Fruit fly (Drosophila melanogaster): ENCODE measurements around the gene CG8997.

The CG8997 gene

DNA sequence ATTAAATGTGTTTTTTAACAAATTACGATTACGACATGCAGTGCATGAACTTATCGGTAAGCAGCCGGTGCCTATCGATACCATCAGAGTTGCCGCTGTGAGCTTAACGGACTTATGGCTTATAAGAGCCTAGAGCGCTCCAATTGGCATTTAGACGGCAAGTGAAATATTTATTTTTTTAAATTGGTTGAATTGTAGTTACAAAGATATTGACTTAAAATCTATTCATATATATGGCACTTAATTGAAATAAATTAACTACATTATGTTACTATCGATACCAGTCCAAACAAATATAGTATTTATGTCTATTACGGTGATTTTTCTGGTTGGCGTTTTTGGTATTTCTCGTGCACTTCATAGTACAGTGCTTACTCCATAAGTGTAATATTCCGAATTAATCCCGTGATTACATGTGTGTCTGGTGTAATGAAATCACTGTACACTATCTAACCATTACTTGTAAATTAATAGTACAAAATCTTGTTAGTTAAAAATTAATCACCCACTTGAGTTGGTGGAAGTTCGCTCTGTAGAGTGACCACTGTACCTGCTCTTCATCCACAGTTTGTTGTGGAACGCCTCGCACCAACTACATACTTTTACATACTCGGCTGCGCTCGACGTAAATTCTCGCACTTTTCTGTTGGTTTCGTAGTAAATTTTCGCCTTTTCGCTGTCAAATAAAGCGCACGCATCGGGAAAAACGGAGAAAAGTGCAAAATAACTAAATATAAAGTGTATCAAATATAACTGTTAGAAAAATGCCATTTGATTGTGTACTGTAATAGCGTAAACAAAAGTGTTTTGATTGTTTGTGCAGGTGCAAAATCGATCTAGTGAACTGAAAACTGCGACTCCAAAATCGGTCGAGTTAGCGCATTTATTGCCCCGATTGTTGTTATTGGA is 9.9 kb downstream of the CG8997 start, which contains the start of the genes mRpS23 and CenG1A (continued):
- TF ChIP-seq corto (GFP tag; optimal IDR thresholded peaks at IDR 0.05): no peak
- TF ChIP-seq da (GFP tag; optimal IDR thresholded peaks at IDR 0.05): peak; percentile 99
- peak; percentile 100 for TF ChIP-seq HmgZ (tag; optimal IDR thresholded peaks at IDR 0.05)
- peak; percentile 100 for TF ChIP-seq CG16863 (GFP tag; optimal IDR thresholded peaks at IDR 0.05)
- TF ChIP-seq zen2 (GFP tag; IDR thresholded peaks at IDR 0.05; ENCODE audit: partially characterized antibody): no peak; the same call in 2 of the 3 replicates
- peak; percentile 99 for TF ChIP-seq Hey (tag; optimal IDR thresholded peaks at IDR 0.05)
- TF ChIP-seq CG30403 (GFP tag; optimal IDR thresholded peaks at IDR 0.05): peak; percentile 100
- peak; percentile 100 for TF ChIP-seq CG12659 (GFP tag; optimal IDR thresholded peaks at IDR 0.05)
- TF ChIP-seq cas (GFP tag; IDR thresholded peaks at IDR 0.05): peak; percentile 100
- TF ChIP-seq lbe (GFP tag; optimal IDR thresholded peaks at IDR 0.05): peak; percentile 99
- TF ChIP-seq ftz-f1 (GFP tag; optimal IDR thresholded peaks at IDR 0.05): peak; percentile 94
- TF ChIP-seq so (GFP tag; IDR thresholded peaks at IDR 0.05): peak; percentile 100
- peak; percentile 73 to 89 for TF ChIP-seq insv (GFP tag; optimal IDR thresholded peaks at IDR 0.05)
- peak; percentile 14 for TF ChIP-seq cg (GFP tag; optimal IDR thresholded peaks at IDR 0.05)
- peak; percentile 100 for TF ChIP-seq CG34422 (GFP tag; IDR thresholded peaks at IDR 0.05)
- TF ChIP-seq CG18619 (GFP tag; optimal IDR thresholded peaks at IDR 0.05): peak; percentile 100
- peak; percentile 100 for TF ChIP-seq CG17829 (tag; optimal IDR thresholded peaks at IDR 0.05)
- peak; percentile 99 for TF ChIP-seq dm (GFP tag; optimal IDR thresholded peaks at IDR 0.05)
- TF ChIP-seq chn (GFP tag; optimal IDR thresholded peaks at IDR 0.05): peak; percentile 100
- TF ChIP-seq CG8290 (GFP tag; optimal IDR thresholded peaks at IDR 0.05): peak; percentile 99
- peak; percentile 98 to 100 for TF ChIP-seq CG8290 (tag; optimal IDR thresholded peaks at IDR 0.05)
- TF ChIP-seq CG3407 (GFP tag; optimal IDR thresholded peaks at IDR 0.05): peak; percentile 99
- TF ChIP-seq aop (GFP tag; IDR thresholded peaks at IDR 0.05): peak; percentile 99
- peak; percentile 100 for TF ChIP-seq H2.0 (GFP tag; IDR thresholded peaks at IDR 0.05)
- TF ChIP-seq Hmx (GFP tag; optimal IDR thresholded peaks at IDR 0.05): peak; percentile 99
- TF ChIP-seq gcm (GFP tag; optimal IDR thresholded peaks at IDR 0.05): peak; percentile 100
- no peak for TF ChIP-seq usp (GFP tag; optimal IDR thresholded peaks at IDR 0.05)
- TF ChIP-seq CG16813 (GFP tag; IDR thresholded peaks at IDR 0.05; ENCODE audit: partially characterized antibody): peak; percentile 79
- peak; percentile 99 for TF ChIP-seq CG1792 (GFP tag; optimal IDR thresholded peaks at IDR 0.05)
- peak; percentile 99 for TF ChIP-seq Camta (GFP tag; optimal IDR thresholded peaks at IDR 0.05)
- TF ChIP-seq Taf1 (GFP tag; IDR thresholded peaks at IDR 0.05): peak; percentile 100
- TF ChIP-seq mld (GFP tag; IDR thresholded peaks at IDR 0.05; ENCODE audit: partially characterized antibody): peak; percentile 70; the same call in 2 of the 3 replicates
- peak; percentile 100 for TF ChIP-seq CG1233 (GFP tag; optimal IDR thresholded peaks at IDR 0.05)
- TF ChIP-seq CG8359 (GFP tag; optimal IDR thresholded peaks at IDR 0.05; ENCODE audit: borderline replicate concordance): peak; percentile 97
- TF ChIP-seq Dref (GFP tag; IDR thresholded peaks at IDR 0.05): peak; percentile 70
- peak; percentile 94 for TF ChIP-seq Nf-YC (tag; optimal IDR thresholded peaks at IDR 0.05)
- TF ChIP-seq lilli (GFP tag; optimal IDR thresholded peaks at IDR 0.05): peak; percentile 100
- peak; percentile 99 for TF ChIP-seq CG13123 (GFP tag; optimal IDR thresholded peaks at IDR 0.05)
- peak; percentile 100 for TF ChIP-seq ci (GFP tag; IDR thresholded peaks at IDR 0.05)
- TF ChIP-seq CG8765 (GFP tag; IDR thresholded peaks at IDR 0.05): peak; percentile 100
- peak; percentile 100 for TF ChIP-seq CG3281 (GFP tag; optimal IDR thresholded peaks at IDR 0.05)
- peak; percentile 99 for TF ChIP-seq Usf (GFP tag; optimal IDR thresholded peaks at IDR 0.05)
- peak; percentile 100 for TF ChIP-seq Aef1 (GFP tag; IDR thresholded peaks at IDR 0.05)
- no peak for TF ChIP-seq hth (optimal IDR thresholded peaks at IDR 0.05)
- TF ChIP-seq slou (GFP tag; optimal IDR thresholded peaks at IDR 0.05): peak; percentile 99
- no peak for TF ChIP-seq sc (optimal IDR thresholded peaks at IDR 0.05)
- peak; percentile 99 for TF ChIP-seq sc (GFP tag; optimal IDR thresholded peaks at IDR 0.05)
- peak; percentile 100 for TF ChIP-seq CG4404 (GFP tag; IDR thresholded peaks at IDR 0.05)
- peak; percentile 100 for TF ChIP-seq CG13624 (GFP tag; optimal IDR thresholded peaks at IDR 0.05)
- TF ChIP-seq gsb (GFP tag; IDR thresholded peaks at IDR 0.05): peak; percentile 100
